Fruit fly (Drosophila melanogaster): ENCODE measurements around the gene cv-c.

The cv-c gene

dm6 chr3R:14431887-14432286 lies 49.6 kb downstream of the cv-c start:
- no peak for TF ChIP-seq noc (tag; optimal IDR thresholded peaks at IDR 0.05)

dm6 chr3R:14430291-14430690 lies 51.2 kb downstream of the cv-c start:
- TF ChIP-seq noc (tag; optimal IDR thresholded peaks at IDR 0.05): no peak

dm6 chr3R:14426524-14426923 lies 55.0 kb downstream of the cv-c start:
- TF ChIP-seq noc (tag; optimal IDR thresholded peaks at IDR 0.05): no peak

dm6 chr3R:14425483-14425882 lies 56.0 kb downstream of the cv-c start:
- no peak for TF ChIP-seq noc (tag; optimal IDR thresholded peaks at IDR 0.05)

dm6 chr3R:14424777-14425176 lies 56.7 kb downstream of the cv-c start:
- no peak for TF ChIP-seq noc (tag; optimal IDR thresholded peaks at IDR 0.05)

dm6 chr3R:14421818-14422217 lies 59.7 kb downstream of the cv-c start:
- no peak for TF ChIP-seq noc (tag; optimal IDR thresholded peaks at IDR 0.05)

dm6 chr3R:14419386-14420043 lies 62.0 kb downstream of the cv-c start:
- TF ChIP-seq noc (tag; optimal IDR thresholded peaks at IDR 0.05): no peak

dm6 chr3R:14418293-14418692 lies 63.2 kb downstream of the cv-c start, which contains the start of gene natalisin:
TSS of gene natalisin (plus strand) at chr3R:14418593.
- no peak for TF ChIP-seq noc (tag; optimal IDR thresholded peaks at IDR 0.05)

dm6 chr3R:14415679-14416078 lies 65.8 kb downstream of the cv-c start:
- TF ChIP-seq noc (tag; optimal IDR thresholded peaks at IDR 0.05): no peak

dm6 chr3R:14414900-14415299 lies 66.6 kb downstream of the cv-c start:
- TF ChIP-seq noc (tag; optimal IDR thresholded peaks at IDR 0.05): no peak

dm6 chr3R:14414318-14414717 lies 67.2 kb downstream of the cv-c start:
- TF ChIP-seq noc (tag; optimal IDR thresholded peaks at IDR 0.05): no peak

- TF ChIP-seq noc (tag; optimal IDR thresholded peaks at IDR 0.05): no peak
Observed at dm6 chr3R:14413406-14414043, 68.0 kb downstream of the cv-c start.

dm6 chr3R:14410396-14410795 lies 71.1 kb downstream of the cv-c start:
- TF ChIP-seq noc (tag; optimal IDR thresholded peaks at IDR 0.05): no peak

- no peak for TF ChIP-seq noc (tag; optimal IDR thresholded peaks at IDR 0.05)
Observed at dm6 chr3R:14406648-14407047, 74.9 kb downstream of the cv-c start.

- no peak for TF ChIP-seq noc (tag; optimal IDR thresholded peaks at IDR 0.05)
Observed at dm6 chr3R:14405312-14405711, 76.2 kb downstream of the cv-c start.

- TF ChIP-seq noc (tag; optimal IDR thresholded peaks at IDR 0.05): no peak
Observed at dm6 chr3R:14399375-14399774, 82.1 kb downstream of the cv-c start.

- TF ChIP-seq noc (tag; optimal IDR thresholded peaks at IDR 0.05): no peak
Observed at dm6 chr3R:14398620-14399019, 82.9 kb downstream of the cv-c start.

dm6 chr3R:14397927-14398326 lies 83.6 kb downstream of the cv-c start:
- no peak for TF ChIP-seq noc (tag; optimal IDR thresholded peaks at IDR 0.05)

Data from whole organism, larva.